Fruit fly (Drosophila melanogaster): ENCODE results near the gene Mrp5.

dm6 chr3R:19889603-19890187, 14.2 kb upstream of the Mrp5 start:
- TF ChIP-seq rgr (GFP tag; optimal IDR thresholded peaks at IDR 0.05), result no peak
- no peak for TF ChIP-seq woc (GFP tag; optimal IDR thresholded peaks at IDR 0.05)
- TF ChIP-seq Rel (GFP tag; optimal IDR thresholded peaks at IDR 0.05), result no peak
- TF ChIP-seq Rel (tag; optimal IDR thresholded peaks at IDR 0.05), result no peak
- no peak for TF ChIP-seq pan (optimal IDR thresholded peaks at IDR 0.05)
- TF ChIP-seq Hr83 (GFP tag; optimal IDR thresholded peaks at IDR 0.05; ENCODE audit: poor library complexity, severe bottlenecking), result no peak

Measured in whole organism, wandering third instar larva.